Fruit fly (Drosophila melanogaster) whole organism, wandering third instar larva: ENCODE measurements around the gene Nhe2.

Experiments used
- Abd-B ChIP-seq: fragments of >200 bp; optimal IDR thresholded peaks from 2 replicates; lab custom pipeline; 2017; ENCODE audit warnings: missing biosample characterization, missing genetic modification characterization
- CrebA ChIP-seq: fragments of 200-800 bp; sonication (Bioruptor generic); optimal IDR thresholded peaks from 2 replicates; lab custom pipeline; 2016; ENCODE audit warnings: missing biosample characterization, mild to moderate bottlenecking, missing genetic modification characterization, borderline replicate concordance
- Dfd ChIP-seq: fragments of >200 bp; optimal IDR thresholded peaks from 2 replicates; lab custom pipeline; 2017; ENCODE audit warnings: missing biosample characterization, missing genetic modification characterization
- GATAd ChIP-seq: sonication (Bioruptor generic); optimal IDR thresholded peaks from 2 replicates; lab custom pipeline; 2016; ENCODE audit warnings: missing biosample characterization, missing genetic modification characterization
- HLH106 ChIP-seq: fragments of 200-800 bp; optimal IDR thresholded peaks from 3 replicates; lab custom pipeline; 2019; ENCODE audit warnings: missing biosample characterization, mild to moderate bottlenecking, missing genetic modification characterization, moderate library complexity
- Mio ChIP-seq: sonication (Bioruptor generic); optimal IDR thresholded peaks from 2 replicates; lab custom pipeline; 2016; ENCODE audit warnings: missing biosample characterization, missing genetic modification characterization
- OdsH ChIP-seq: fragments of 200-800 bp; sonication (Bioruptor generic); optimal IDR thresholded peaks from 2 replicates; lab custom pipeline; 2016; ENCODE audit warnings: missing biosample characterization, mild to moderate bottlenecking, missing genetic modification characterization
- Rel ChIP-seq, 2 experiments: fragments of 200-800 bp; sonication (Bioruptor generic) in 1 of 2; optimal IDR thresholded peaks; 2 replicates in 1 of 2; 3 replicates in 1 of 2; lab custom pipeline; 2016 to 2019; ENCODE audit warnings: mild to moderate bottlenecking in 2 of 2, missing biosample characterization in 2 of 2, missing genetic modification characterization in 2 of 2, moderate library complexity in 1 of 2
- foxo ChIP-seq, 2 experiments: fragments of 200-800 bp; sonication (Bioruptor generic); optimal IDR thresholded peaks; 2 replicates in 1 of 2; 3 replicates in 1 of 2; lab custom pipeline; 2016 to 2017; ENCODE audit warnings: missing biosample characterization in 2 of 2, missing genetic modification characterization in 2 of 2
- lola ChIP-seq: fragments of >200 bp; optimal IDR thresholded peaks from 2 replicates; lab custom pipeline; 2017; ENCODE audit warnings: missing biosample characterization, missing genetic modification characterization
- usp ChIP-seq: fragments of >200 bp; optimal IDR thresholded peaks from 2 replicates; lab custom pipeline; 2017; ENCODE audit warnings: missing biosample characterization, missing genetic modification characterization
- woc ChIP-seq: sonication (Bioruptor generic); optimal IDR thresholded peaks from 2 replicates; lab custom pipeline; 2016; ENCODE audit warnings: missing biosample characterization, mild to moderate bottlenecking, missing genetic modification characterization

- TF ChIP-seq Abd-B (GFP tag; lab: Kevin White, UChicago) (no peak), woc (GFP tag; lab: Kevin White, UChicago) (peak; percentile 7), Dfd (GFP tag; lab: Kevin White, UChicago) (no peak), Rel (GFP tag; optimal IDR thresholded peaks at IDR 0.05; lab: Kevin White, UChicago) (no peak), Rel (tag; optimal IDR thresholded peaks at IDR 0.05; lab: Kevin White, UChicago) (peak; percentile 85), OdsH (GFP tag; lab: Kevin White, UChicago) (no peak), foxo (GFP tag; optimal IDR thresholded peaks at IDR 0.05; lab: Kevin White, UChicago) (no peak), lola (no peak), GATAd (GFP tag; lab: Kevin White, UChicago) (no peak), Mio (no peak), usp (GFP tag; lab: Kevin White, UChicago) (no peak), HLH106 (no peak), CrebA (GFP tag; lab: Kevin White, UChicago) (no peak)
These were observed 37.5 kb downstream of the Nhe2 start, which contains the start of gene Dap160 for dm6 chr2L:21141714-21142500.
